Worm (Caenorhabditis elegans): Measurements from ENCODE around the gene nhr-101.

ce11 chrV:11552379-11552778 lies 17.9 kb upstream of the nhr-101 start, which contains the start of gene srx-85:
- TF ChIP-seq tab-1 (GFP tag; IDR thresholded peaks at IDR 0.05) = no peak
- TF ChIP-seq T22C8.4 (GFP tag; IDR thresholded peaks at IDR 0.05) = no peak
- TF ChIP-seq klf-2 (GFP tag; conservative IDR thresholded peaks at IDR 0.05) = no peak
- TF ChIP-seq cog-1 (tag; optimal IDR thresholded peaks at IDR 0.05) = no peak
- no peak for TF ChIP-seq flt-1 (GFP tag; IDR thresholded peaks at IDR 0.05)
- no peak for TF ChIP-seq ztf-23 (GFP tag; IDR thresholded peaks at IDR 0.05)
- TF ChIP-seq med-1 (GFP tag; optimal IDR thresholded peaks at IDR 0.05; ENCODE audit: insufficient read depth) = no peak
